Fruit fly (Drosophila melanogaster) whole organism, pupa: Measurements from ENCODE around the gene CG5787.

Experiments
- CG10348 ChIP-seq: fragments of 200-800 bp; sonication (Bioruptor generic); IDR thresholded peaks from 2 replicates; pipeline ENCODE4 v1.3.6; 2022; ENCODE audit warnings: missing biosample characterization, missing genetic modification characterization
- CG12605 ChIP-seq: fragments of 200-800 bp; sonication (Bioruptor generic); IDR thresholded peaks from 2 replicates; pipeline ENCODE4 v1.3.6; 2022; ENCODE audit warnings: missing biosample characterization, missing genetic modification characterization
- CG13204 ChIP-seq: fragments of 200-800 bp; sonication (Bioruptor generic); optimal IDR thresholded peaks from 2 replicates; lab custom pipeline; 2018; ENCODE audit warnings: missing biosample characterization, mild to moderate bottlenecking, missing genetic modification characterization, moderate library complexity
- CG14655 ChIP-seq: fragments of 200-800 bp; sonication (Bioruptor generic); optimal IDR thresholded peaks from 3 replicates; lab custom pipeline; 2017; ENCODE audit warnings: mild to moderate bottlenecking, missing biosample characterization, missing genetic modification reagents, missing genetic modification characterization
- CG15710 ChIP-seq: fragments of 200-800 bp; sonication (Bioruptor generic); optimal IDR thresholded peaks from 2 replicates; lab custom pipeline; 2018; ENCODE audit warnings: missing biosample characterization, mild to moderate bottlenecking, missing genetic modification characterization, moderate library complexity
- CG17806 ChIP-seq: fragments of 200-800 bp; sonication (Bioruptor generic); optimal IDR thresholded peaks from 2 replicates; lab custom pipeline; 2018; ENCODE audit warnings: missing biosample characterization, mild to moderate bottlenecking, missing genetic modification characterization, moderate library complexity
- CG32121 ChIP-seq: fragments of 200-800 bp; sonication (Bioruptor generic); IDR thresholded peaks from 2 replicates; pipeline ENCODE4 v1.3.6; 2022; ENCODE audit warnings: missing biosample characterization, missing genetic modification characterization
- CG34367 ChIP-seq: fragments of 200-800 bp; sonication (Bioruptor generic); optimal IDR thresholded peaks from 2 replicates; lab custom pipeline; 2018; ENCODE audit warnings: missing biosample characterization, mild to moderate bottlenecking, missing genetic modification characterization
- CG4496 ChIP-seq: fragments of 200-800 bp; sonication (Bioruptor generic); IDR thresholded peaks from 3 replicates; pipeline ENCODE4 v1.3.6; 2022; ENCODE audit warnings: missing biosample characterization, missing genetic modification characterization
- CG8159 ChIP-seq: fragments of 200-800 bp; sonication (Bioruptor generic); optimal IDR thresholded peaks from 3 replicates; lab custom pipeline; 2018; ENCODE audit warnings: missing biosample characterization, mild to moderate bottlenecking, missing genetic modification characterization, moderate library complexity
- CG8301 ChIP-seq: fragments of 200-800 bp; sonication (Bioruptor generic); optimal IDR thresholded peaks from 2 replicates; lab custom pipeline; 2018; ENCODE audit warnings: missing biosample characterization, mild to moderate bottlenecking, missing genetic modification characterization
- CG9948 ChIP-seq: fragments of 200-800 bp; sonication (Bioruptor generic); optimal IDR thresholded peaks from 2 replicates; lab custom pipeline; 2018; ENCODE audit warnings: missing biosample characterization, mild to moderate bottlenecking, missing genetic modification characterization, moderate library complexity
- D1 ChIP-seq: fragments of 200-800 bp; sonication (Bioruptor generic); optimal IDR thresholded peaks from 2 replicates; lab custom pipeline; 2018; ENCODE audit warnings: missing biosample characterization, mild to moderate bottlenecking, missing genetic modification characterization, moderate library complexity
- EcR ChIP-seq: fragments of 200-800 bp; sonication (Bioruptor generic); optimal IDR thresholded peaks from 3 replicates; lab custom pipeline; 2019; ENCODE audit warnings: missing biosample characterization, missing genetic modification characterization, mild to moderate bottlenecking, moderate library complexity, missing genetic modification reagents
- Ets98B ChIP-seq: fragments of 200-800 bp; sonication (Bioruptor generic); IDR thresholded peaks from 2 replicates; pipeline ENCODE4 v1.3.6; 2022; ENCODE audit warnings: missing biosample characterization, missing genetic modification characterization
- Pif1A ChIP-seq: fragments of 200-800 bp; sonication (Bioruptor generic); optimal IDR thresholded peaks from 3 replicates; lab custom pipeline; 2016; ENCODE audit warnings: missing biosample characterization, missing genetic modification characterization
- Pif1B ChIP-seq: fragments of 200-800 bp; sonication (Bioruptor generic); optimal IDR thresholded peaks from 3 replicates; lab custom pipeline; 2016; ENCODE audit warnings: missing biosample characterization, missing genetic modification characterization
- Snoo ChIP-seq: fragments of 200-800 bp; sonication (Bioruptor generic); optimal IDR thresholded peaks from 3 replicates; lab custom pipeline; 2017; ENCODE audit warnings: missing biosample characterization, mild to moderate bottlenecking, missing genetic modification characterization, inconsistent platforms
- fd96Ca ChIP-seq: fragments of 200-800 bp; sonication (Bioruptor generic); IDR thresholded peaks from 3 replicates; pipeline ENCODE4 v1.3.6; 2022; ENCODE audit warnings: missing biosample characterization, missing genetic modification characterization
- gl ChIP-seq: fragments of 200-800 bp; sonication (Bioruptor generic); optimal IDR thresholded peaks from 2 replicates; lab custom pipeline; 2018; ENCODE audit warnings: missing biosample characterization, mild to moderate bottlenecking, missing genetic modification characterization
- rn ChIP-seq: fragments of 200-800 bp; sonication (Bioruptor generic); IDR thresholded peaks from 2 replicates; pipeline ENCODE4 v1.3.6; 2022; ENCODE audit warnings: missing biosample characterization, missing genetic modification characterization

The CG5787 gene

dm6 chr2L:12712852-12713251 lies at the start of gene CG5787:
Gene CG5787 (minus strand): TSS chr2L:12712952.
- no peak for TF ChIP-seq EcR (GFP tag; lab: Kevin White, UChicago)
- no peak for TF ChIP-seq Pif1A (GFP tag; lab: Kevin White, UChicago)
- no peak for TF ChIP-seq Ets98B (GFP tag; lab: Robert Waterston, UW)
- no peak for TF ChIP-seq CG8159 (tag; lab: Kevin White, UChicago)
- no peak for TF ChIP-seq CG14655
- no peak for TF ChIP-seq D1 (tag; lab: Kevin White, UChicago)

dm6 chr2L:12761740-12762139 lies 49.0 kb upstream of the CG5787 start, which contains the start of gene CG15483:
Gene CG15483 (minus strand): TSS chr2L:12761840.
- TF ChIP-seq CG8301 (no peak), CG32121 (no peak), CG13204 (GFP tag; lab: Kevin White, UChicago) (no peak), rn (no peak), CG15710 (tag; lab: Kevin White, UChicago) (no peak), Pif1B (GFP tag; lab: Kevin White, UChicago) (no peak), CG12605 (no peak), Snoo (tag; lab: Kevin White, UChicago) (no peak), Ets98B (GFP tag; lab: Robert Waterston, UW) (no peak), Pif1A (GFP tag; lab: Kevin White, UChicago) (no peak)

dm6 chr2L:12756417-12756816 lies 43.7 kb upstream of the CG5787 start:
- TF ChIP-seq gl (tag; lab: Kevin White, UChicago) (no peak), CG8159 (tag; lab: Kevin White, UChicago) (peak; percentile 19)

dm6 chr2L:12750060-12750459 lies 37.3 kb upstream of the CG5787 start:
- TF ChIP-seq CG9948 (tag; lab: Kevin White, UChicago) = no peak
- no peak for TF ChIP-seq rn
- TF ChIP-seq CG34367 (tag; lab: Kevin White, UChicago) = no peak
- no peak for TF ChIP-seq D1 (tag; lab: Kevin White, UChicago)
- no peak for TF ChIP-seq CG15710 (tag; lab: Kevin White, UChicago)
- no peak for TF ChIP-seq CG13204 (GFP tag; lab: Kevin White, UChicago)
- no peak for TF ChIP-seq CG14655
- TF ChIP-seq CG32121 = no peak
- no peak for TF ChIP-seq Snoo (tag; lab: Kevin White, UChicago)
- TF ChIP-seq Pif1B (GFP tag; lab: Kevin White, UChicago) = no peak
- TF ChIP-seq CG17806 (tag; lab: Kevin White, UChicago) = no peak
- no peak for TF ChIP-seq CG8301
- TF ChIP-seq Pif1A (GFP tag; lab: Kevin White, UChicago) = no peak
- no peak for TF ChIP-seq EcR (GFP tag; lab: Kevin White, UChicago)
- TF ChIP-seq gl (tag; lab: Kevin White, UChicago) = no peak

- TF ChIP-seq CG10348 (GFP tag; lab: Robert Waterston, UW) = peak; percentile 88
- TF ChIP-seq Ets98B (GFP tag; lab: Robert Waterston, UW) = peak; percentile 91
- TF ChIP-seq CG8301 = peak; percentile 96
- peak; percentile 89 for TF ChIP-seq CG34367 (tag; lab: Kevin White, UChicago)
- peak; percentile 98 for TF ChIP-seq CG14655
- TF ChIP-seq CG17806 (tag; lab: Kevin White, UChicago) = peak; percentile 95
- peak; percentile 95 for TF ChIP-seq CG15710 (tag; lab: Kevin White, UChicago)
- peak; percentile 96 for TF ChIP-seq CG8159 (tag; lab: Kevin White, UChicago)
- peak; percentile 87 for TF ChIP-seq CG12605
- TF ChIP-seq CG4496 (GFP tag; lab: Robert Waterston, UW) = peak; percentile 97
- TF ChIP-seq D1 (tag; lab: Kevin White, UChicago) = no peak
- TF ChIP-seq CG9948 (tag; lab: Kevin White, UChicago) = peak; percentile 96
- peak; percentile 96 for TF ChIP-seq CG32121
- peak; percentile 67 for TF ChIP-seq gl (tag; lab: Kevin White, UChicago)
- peak; percentile 89 for TF ChIP-seq fd96Ca (GFP tag; lab: Robert Waterston, UW)
- TF ChIP-seq rn = peak; percentile 94
- no peak for TF ChIP-seq EcR (GFP tag; lab: Kevin White, UChicago)
- no peak for TF ChIP-seq Pif1A (GFP tag; lab: Kevin White, UChicago)
- TF ChIP-seq Pif1B (GFP tag; lab: Kevin White, UChicago) = peak; percentile 83
- TF ChIP-seq Snoo (tag; lab: Kevin White, UChicago) = peak; percentile 92
- TF ChIP-seq CG13204 (GFP tag; lab: Kevin White, UChicago) = peak; percentile 40
Measured at dm6 chr2L:12721794-12722315, 9.1 kb upstream of the CG5787 start, which contains the start of gene Pih1D1. Gene Pih1D1 (minus strand): TSS chr2L:12721843.

dm6 chr2L:12720430-12721396 lies 8.0 kb upstream of the CG5787 start:
- peak; percentile 45 for TF ChIP-seq CG17806 (tag; lab: Kevin White, UChicago)
- TF ChIP-seq CG12605 = peak; percentile 33; the same call in 1 of the 2 replicates
- TF ChIP-seq CG8301 = peak; percentile 65
- peak; percentile 9 for TF ChIP-seq Pif1B (GFP tag; lab: Kevin White, UChicago)
- TF ChIP-seq D1 (tag; lab: Kevin White, UChicago) = no peak
- TF ChIP-seq CG4496 (GFP tag; lab: Robert Waterston, UW) = peak; percentile 76
- TF ChIP-seq Snoo (tag; lab: Kevin White, UChicago) = peak; percentile 19
- no peak for TF ChIP-seq CG13204 (GFP tag; lab: Kevin White, UChicago)
- TF ChIP-seq CG14655 = no peak
- TF ChIP-seq CG10348 (GFP tag; lab: Robert Waterston, UW) = no peak
- peak; percentile 12 for TF ChIP-seq CG9948 (tag; lab: Kevin White, UChicago)
- peak; percentile 37 for TF ChIP-seq EcR (GFP tag; lab: Kevin White, UChicago)
- TF ChIP-seq CG8159 (tag; lab: Kevin White, UChicago) = peak; percentile 51
- peak; percentile 79 for TF ChIP-seq fd96Ca (GFP tag; lab: Robert Waterston, UW)
- peak; percentile 26 for TF ChIP-seq CG15710 (tag; lab: Kevin White, UChicago)
- TF ChIP-seq Pif1A (GFP tag; lab: Kevin White, UChicago) = peak; percentile 42
- peak; percentile 55 for TF ChIP-seq Ets98B (GFP tag; lab: Robert Waterston, UW)
- no peak for TF ChIP-seq gl (tag; lab: Kevin White, UChicago)
- TF ChIP-seq CG34367 (tag; lab: Kevin White, UChicago) = no peak
- TF ChIP-seq CG32121 = peak; percentile 68; the same call in 1 of the 2 replicates
- TF ChIP-seq rn = peak; percentile 18; the same call in 1 of the 2 replicates
